Worm (Caenorhabditis elegans): ENCODE measurements around the gene srh-10.

ce11 chrV:6105374-6105773 is 38.4 kb upstream of the srh-10 start, which contains the start of gene atf-8:
- TF ChIP-seq elt-3 (tag; optimal IDR thresholded peaks at IDR 0.05), result no peak
- no peak for TF ChIP-seq cnd-1 (tag; optimal IDR thresholded peaks at IDR 0.05)
- no peak for TF ChIP-seq snpc-4 (tag; optimal IDR thresholded peaks at IDR 0.05)
- TF ChIP-seq pha-4 (tag; optimal IDR thresholded peaks at IDR 0.05), result no peak
- no peak for TF ChIP-seq zip-8 (tag; optimal IDR thresholded peaks at IDR 0.05)
- TF ChIP-seq unc-62 (GFP tag; optimal IDR thresholded peaks at IDR 0.05), result no peak
- TF ChIP-seq mep-1 (tag; optimal IDR thresholded peaks at IDR 0.05), result no peak
- no peak for TF ChIP-seq nhr-28 (tag; optimal IDR thresholded peaks at IDR 0.05)
- TF ChIP-seq elt-1 (tag; optimal IDR thresholded peaks at IDR 0.05; ENCODE audit: borderline replicate concordance, insufficient read depth), result no peak
- no peak for TF ChIP-seq sptf-1 (tag; optimal IDR thresholded peaks at IDR 0.05)
- TF ChIP-seq ztf-11 (tag; optimal IDR thresholded peaks at IDR 0.05), result no peak
- TF ChIP-seq tbx-8 (GFP tag; optimal IDR thresholded peaks at IDR 0.05), result no peak
- no peak for TF ChIP-seq unc-120 (tag; optimal IDR thresholded peaks at IDR 0.05; ENCODE audit: poor library complexity, severe bottlenecking)

Measured in whole organism, mixed stage, embryonic.